Fruit fly (Drosophila melanogaster): ENCODE measurements around the gene mRpS2.

DNA sequence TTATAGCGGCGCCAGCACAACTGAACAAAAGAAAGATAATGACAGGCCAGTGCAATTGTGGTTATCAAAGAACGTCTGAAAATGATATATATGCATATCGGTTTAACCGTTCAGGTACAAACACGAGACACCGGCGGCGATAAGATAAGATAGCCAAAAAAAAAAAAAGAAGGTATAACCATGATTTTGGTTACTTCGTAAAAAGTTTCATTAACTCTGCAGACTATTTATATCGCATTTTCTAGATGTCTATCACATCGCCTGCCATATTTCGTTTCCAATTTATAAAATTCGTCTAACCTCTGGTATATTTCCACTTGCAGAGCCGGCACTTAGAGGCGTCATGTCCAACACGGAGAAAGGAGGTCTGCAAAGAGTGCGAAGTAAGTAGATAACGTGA is 43.4 kb upstream of the mRpS2 start:
- no peak for TF ChIP-seq psq (optimal IDR thresholded peaks at IDR 0.05)
- no peak for TF ChIP-seq usp (GFP tag; optimal IDR thresholded peaks at IDR 0.05)
- no peak for TF ChIP-seq EcR (GFP tag; optimal IDR thresholded peaks at IDR 0.05)
- TF ChIP-seq CG8478 (optimal IDR thresholded peaks at IDR 0.05): no peak

All from whole organism.